Fruit fly (Drosophila melanogaster) whole organism, embryonic: Measurements from ENCODE around the gene CG34425.

Experiments used
- CG10543 ChIP-seq: fragments of 200-800 bp; sonication (Bioruptor generic); optimal IDR thresholded peaks from 3 replicates; lab custom pipeline; 2017; ENCODE audit warnings: missing biosample characterization, mild to moderate bottlenecking, missing genetic modification characterization, moderate library complexity
- CG12071 ChIP-seq: fragments of 200-800 bp; sonication (Bioruptor generic); optimal IDR thresholded peaks from 3 replicates; lab custom pipeline; 2018; ENCODE audit warnings: missing biosample characterization, mild to moderate bottlenecking, missing genetic modification characterization
- CG1233 ChIP-seq: fragments of 200-800 bp; sonication (Bioruptor generic); optimal IDR thresholded peaks from 4 replicates; lab custom pipeline; 2018; ENCODE audit warnings: missing biosample characterization, mild to moderate bottlenecking, missing genetic modification characterization
- CG12391 ChIP-seq: fragments of 200-800 bp; sonication (Bioruptor generic); optimal IDR thresholded peaks from 3 replicates; lab custom pipeline; 2018; ENCODE audit warnings: missing biosample characterization, mild to moderate bottlenecking, missing genetic modification characterization, moderate library complexity
- CG13296 ChIP-seq: fragments of 200-800 bp; sonication (Bioruptor generic); optimal IDR thresholded peaks from 3 replicates; lab custom pipeline; 2018; ENCODE audit warnings: missing biosample characterization, mild to moderate bottlenecking, missing genetic modification characterization
- CG1529 ChIP-seq: fragments of 200-800 bp; sonication (Bioruptor generic); optimal IDR thresholded peaks from 3 replicates; lab custom pipeline; 2018; ENCODE audit warnings: missing biosample characterization, missing genetic modification characterization
- CG17186 ChIP-seq: fragments of 200-800 bp; sonication (Bioruptor generic); optimal IDR thresholded peaks from 3 replicates; lab custom pipeline; 2017; ENCODE audit warnings: missing biosample characterization, missing genetic modification reagents, missing genetic modification characterization
- CG17359 ChIP-seq: fragments of 200-800 bp; sonication (Bioruptor generic); optimal IDR thresholded peaks from 3 replicates; lab custom pipeline; 2018; ENCODE audit warnings: missing biosample characterization, mild to moderate bottlenecking, missing genetic modification characterization, moderate library complexity
- CG1832 ChIP-seq: fragments of 200-800 bp; sonication (Bioruptor generic); optimal IDR thresholded peaks from 2 replicates; lab custom pipeline; 2017; ENCODE audit warnings: missing biosample characterization, mild to moderate bottlenecking, missing genetic modification characterization, inconsistent platforms
- CG18619 ChIP-seq: fragments of 200-800 bp; sonication (Bioruptor generic); optimal IDR thresholded peaks from 3 replicates; lab custom pipeline; 2017; ENCODE audit warnings: missing biosample characterization, mild to moderate bottlenecking, missing genetic modification characterization
- CG34422 ChIP-seq: fragments of 200-800 bp; sonication (Bioruptor generic); IDR thresholded peaks from 3 replicates; pipeline ENCODE4 v1.3.6; 2022; ENCODE audit warnings: missing biosample characterization, missing genetic modification characterization
- CG3726 ChIP-seq: fragments of 200-800 bp; sonication (Bioruptor generic); IDR thresholded peaks from 3 replicates; pipeline ENCODE4, ENCODE4 v1.3.6; 2022; ENCODE audit warnings: missing biosample characterization, missing genetic modification characterization
- CG3995 ChIP-seq: fragments of 200-800 bp; sonication (Bioruptor generic); optimal IDR thresholded peaks from 3 replicates; lab custom pipeline; 2016; ENCODE audit warnings: missing biosample characterization, missing genetic modification characterization
- CG4404 ChIP-seq: fragments of 200-800 bp; sonication (Bioruptor generic); IDR thresholded peaks from 2 replicates; pipeline ENCODE4 v1.3.6; 2022; ENCODE audit warnings: missing biosample characterization, missing genetic modification characterization
- CG4730 ChIP-seq: fragments of 200-800 bp; sonication (Bioruptor generic); IDR thresholded peaks from 2 replicates; pipeline ENCODE4 v1.3.6; 2022; ENCODE audit warnings: missing biosample characterization, missing genetic modification characterization
- Deaf1 ChIP-seq: fragments of 200-800 bp; optimal IDR thresholded peaks from 3 replicates; lab custom pipeline; 2019; ENCODE audit warnings: missing biosample characterization, mild to moderate bottlenecking, missing genetic modification characterization, moderate library complexity
- Dip3 ChIP-seq: fragments of 200-800 bp; sonication (Bioruptor generic); optimal IDR thresholded peaks from 3 replicates; lab custom pipeline; 2016; ENCODE audit warnings: missing biosample characterization, missing genetic modification characterization
- Gsc ChIP-seq: fragments of 200-800 bp; sonication (Bioruptor generic); IDR thresholded peaks from 2 replicates; pipeline ENCODE4 v1.3.6; 2022; ENCODE audit warnings: missing biosample characterization, missing genetic modification characterization
- Lhr ChIP-seq: fragments of 200-800 bp; sonication (Bioruptor generic); optimal IDR thresholded peaks from 3 replicates; lab custom pipeline; 2017; ENCODE audit warnings: mild to moderate bottlenecking, missing biosample characterization, missing genetic modification reagents, missing genetic modification characterization
- Taf1 ChIP-seq: fragments of 200-800 bp; sonication (Bioruptor generic); IDR thresholded peaks from 2 replicates; pipeline ENCODE4 v1.3.6; 2022; ENCODE audit warnings: missing biosample characterization, missing genetic modification characterization
- ab ChIP-seq: fragments of 200-800 bp; sonication (Bioruptor generic); optimal IDR thresholded peaks from 2 replicates; lab custom pipeline; 2016; ENCODE audit warnings: missing biosample characterization, missing genetic modification characterization
- aop ChIP-seq: fragments of 200-800 bp; sonication (Bioruptor generic); IDR thresholded peaks from 2 replicates; pipeline ENCODE4 v1.3.6; 2022; ENCODE audit warnings: missing biosample characterization, missing genetic modification characterization
- bab2 ChIP-seq: fragments of 200-800 bp; sonication (Bioruptor generic); optimal IDR thresholded peaks from 2 replicates; lab custom pipeline; 2016; ENCODE audit warnings: missing biosample characterization, missing genetic modification characterization
- crol ChIP-seq: fragments of 200-800 bp; sonication (Bioruptor generic); IDR thresholded peaks from 2 replicates; pipeline ENCODE4 v1.3.6; 2022; ENCODE audit warnings: missing biosample characterization, missing genetic modification characterization
- dan ChIP-seq: fragments of 200-800 bp; sonication (Bioruptor generic); IDR thresholded peaks from 2 replicates; pipeline ENCODE4 v1.3.6; 2022; ENCODE audit warnings: missing biosample characterization, missing genetic modification characterization
- emc ChIP-seq: fragments of 200-800 bp; sonication (Bioruptor generic); optimal IDR thresholded peaks from 2 replicates; lab custom pipeline; 2016; ENCODE audit warnings: missing biosample characterization, missing genetic modification characterization
- en ChIP-seq: fragments of 200-800 bp; sonication (Bioruptor generic); optimal IDR thresholded peaks from 2 replicates; lab custom pipeline; 2016; ENCODE audit warnings: missing biosample characterization, missing genetic modification characterization
- exex ChIP-seq: fragments of 200-800 bp; sonication (Bioruptor generic); optimal IDR thresholded peaks from 4 replicates; lab custom pipeline; 2018; ENCODE audit warnings: missing biosample characterization, mild to moderate bottlenecking, missing genetic modification characterization, moderate library complexity
- eyg ChIP-seq: fragments of 200-800 bp; sonication (Bioruptor generic); optimal IDR thresholded peaks from 3 replicates; lab custom pipeline; 2016; ENCODE audit warnings: missing biosample characterization, missing genetic modification characterization
- fd102C ChIP-seq: fragments of 200-800 bp; sonication (Bioruptor generic); optimal IDR thresholded peaks from 2 replicates; lab custom pipeline; 2018; ENCODE audit warnings: missing biosample characterization, mild to moderate bottlenecking, missing genetic modification characterization, moderate library complexity
- fd64A ChIP-seq: fragments of 200-800 bp; sonication (Bioruptor generic); optimal IDR thresholded peaks from 3 replicates; lab custom pipeline; 2018; ENCODE audit warnings: missing biosample characterization, mild to moderate bottlenecking, missing genetic modification characterization
- gcm2 ChIP-seq: fragments of 200-800 bp; sonication (Bioruptor generic); optimal IDR thresholded peaks from 2 replicates; lab custom pipeline; 2016; ENCODE audit warnings: missing biosample characterization, missing genetic modification characterization
- h ChIP-seq: fragments of >200 bp; optimal IDR thresholded peaks from 2 replicates; lab custom pipeline; 2017
- her ChIP-seq: fragments of 200-800 bp; sonication (Bioruptor generic); optimal IDR thresholded peaks from 2 replicates; lab custom pipeline; 2016; ENCODE audit warnings: missing biosample characterization, missing genetic modification characterization
- hth ChIP-seq: fragments of >200 bp; optimal IDR thresholded peaks from 2 replicates; lab custom pipeline; 2017; ENCODE audit warnings: inconsistent platforms
- klu ChIP-seq: fragments of 200-800 bp; sonication (Bioruptor generic); IDR thresholded peaks from 2 replicates; pipeline ENCODE4 v1.3.6; 2022; ENCODE audit warnings: missing biosample characterization, missing genetic modification characterization
- kni ChIP-seq: fragments of 200-800 bp; sonication (Bioruptor generic); optimal IDR thresholded peaks from 3 replicates; lab custom pipeline; 2017; ENCODE audit warnings: mild to moderate bottlenecking, missing biosample characterization, missing genetic modification reagents, missing genetic modification characterization
- lola ChIP-seq, 3 experiments: fragments of >200 bp in 2 of 3; fragments of 200-800 bp in 1 of 3; sonication (Bioruptor generic) in 1 of 3; optimal IDR thresholded peaks; 2 replicates each; lab custom pipeline; 2017 to 2019; ENCODE audit warnings: missing biosample characterization in 3 of 3, missing genetic modification characterization in 3 of 3, mild to moderate bottlenecking in 1 of 3, moderate library complexity in 1 of 3
- maf-S ChIP-seq: fragments of 200-800 bp; sonication (Bioruptor generic); optimal IDR thresholded peaks from 2 replicates; lab custom pipeline; 2016; ENCODE audit warnings: missing biosample characterization, missing genetic modification characterization
- nau ChIP-seq: fragments of 200-800 bp; sonication (Bioruptor generic); optimal IDR thresholded peaks from 3 replicates; lab custom pipeline; 2017; ENCODE audit warnings: missing biosample characterization, mild to moderate bottlenecking, missing genetic modification characterization, missing genetic modification reagents
- repo ChIP-seq: fragments of 200-800 bp; sonication (Bioruptor generic); optimal IDR thresholded peaks from 2 replicates; lab custom pipeline; 2016; ENCODE audit warnings: missing biosample characterization, missing genetic modification characterization
- sim ChIP-seq: fragments of 200-800 bp; sonication (Bioruptor generic); IDR thresholded peaks from 2 replicates; pipeline ENCODE4 v1.3.6; 2022; ENCODE audit warnings: missing biosample characterization, missing genetic modification characterization
- slp2 ChIP-seq: fragments of 200-800 bp; sonication (Bioruptor generic); optimal IDR thresholded peaks from 2 replicates; lab custom pipeline; 2016; ENCODE audit warnings: missing biosample characterization, missing genetic modification characterization
- sna ChIP-seq: fragments of 200-800 bp; sonication (Bioruptor generic); IDR thresholded peaks from 2 replicates; pipeline ENCODE4 v1.3.6; 2022; ENCODE audit warnings: missing biosample characterization, missing genetic modification characterization; ENCODE audit not compliant: partially characterized antibody
- ssp ChIP-seq: fragments of 200-800 bp; sonication (Bioruptor generic); IDR thresholded peaks from 2 replicates; pipeline ENCODE4 v1.3.6; 2022; ENCODE audit warnings: missing biosample characterization, missing genetic modification characterization
- tgo ChIP-seq: fragments of 200-800 bp; sonication (Bioruptor generic); IDR thresholded peaks from 3 replicates; pipeline ENCODE4 v1.3.6; 2022; ENCODE audit warnings: missing biosample characterization, missing genetic modification characterization
- tll ChIP-seq, 2 experiments: fragments of 200-800 bp in 1 of 2; fragments of >200 bp in 1 of 2; sonication (Bioruptor generic) in 1 of 2; optimal IDR thresholded peaks; 2 replicates each; lab custom pipeline; 2017 to 2019; ENCODE audit warnings: missing biosample characterization in 2 of 2, missing genetic modification characterization in 2 of 2, mild to moderate bottlenecking in 1 of 2, moderate library complexity in 1 of 2
- zen ChIP-seq: fragments of 200-800 bp; sonication (Bioruptor generic); optimal IDR thresholded peaks from 3 replicates; lab custom pipeline; 2018; ENCODE audit warnings: missing biosample characterization, mild to moderate bottlenecking, missing genetic modification characterization, moderate library complexity
- zf30C ChIP-seq: fragments of 200-800 bp; sonication (Bioruptor generic); optimal IDR thresholded peaks from 3 replicates; lab custom pipeline; 2018; ENCODE audit warnings: missing biosample characterization, mild to moderate bottlenecking, missing genetic modification characterization

Gene CG34425

DNA sequence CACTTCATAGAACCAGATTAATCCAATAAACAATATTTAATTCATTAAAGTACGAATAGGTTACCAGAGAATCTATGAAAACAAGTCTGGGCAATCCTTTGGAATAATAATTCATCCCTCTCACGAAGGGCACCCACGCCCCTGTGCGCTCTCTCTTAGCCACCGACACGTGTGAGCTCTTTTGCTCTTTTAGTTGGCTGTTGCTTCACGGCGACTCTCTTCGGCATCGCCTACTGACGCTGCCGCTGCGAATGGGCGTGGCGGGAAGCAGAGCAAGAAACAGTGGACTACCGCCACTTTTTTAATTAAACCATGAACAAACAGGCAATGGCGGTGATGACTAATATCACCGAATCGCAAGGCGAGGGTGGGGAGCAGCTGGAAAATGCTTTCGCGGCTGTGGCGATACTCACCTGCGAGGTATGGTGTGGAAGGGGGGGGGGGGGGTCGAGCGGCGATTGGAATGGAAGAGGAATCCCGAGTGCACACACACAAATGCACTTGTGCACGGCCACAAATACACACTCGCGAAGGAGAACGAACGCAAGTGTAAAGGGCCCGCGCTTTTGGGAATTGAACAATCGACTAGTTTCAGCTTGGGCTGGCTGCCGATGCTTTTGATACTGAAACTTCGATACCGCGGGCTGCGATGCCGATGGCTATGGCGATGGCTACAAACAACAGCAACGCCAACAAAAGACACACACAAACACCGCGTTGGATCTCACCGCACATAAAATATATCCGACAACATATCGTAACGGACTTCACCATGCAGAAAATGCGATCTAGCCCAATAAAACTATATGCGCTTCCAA, 27.7 kb downstream of the CG34425 start (continued):
- peak; percentile 53 for TF ChIP-seq Lhr
- peak; percentile 90 for TF ChIP-seq Deaf1 (tag; lab: Kevin White, UChicago)
- TF ChIP-seq bab2 (GFP tag; lab: Kevin White, UChicago) = peak; percentile 90
- no peak for TF ChIP-seq fd102C (GFP tag; lab: Kevin White, UChicago)
- no peak for TF ChIP-seq dan (GFP tag; lab: Robert Waterston, UW)
- peak; percentile 12; the same call in 1 of the 2 replicates for TF ChIP-seq CG4404 (GFP tag; lab: Robert Waterston, UW)
- peak; percentile 89 for TF ChIP-seq eyg (GFP tag; lab: Kevin White, UChicago)
- TF ChIP-seq kni = peak; percentile 94
- peak in 1 of 3 experiments; percentile 60 for TF ChIP-seq lola (GFP tag; optimal IDR thresholded peaks at IDR 0.05; lab: Kevin White, UChicago)
- TF ChIP-seq gcm2 = peak; percentile 82
- peak; percentile 37 for TF ChIP-seq CG3995 (GFP tag; lab: Kevin White, UChicago)
- TF ChIP-seq CG34422 (GFP tag; lab: Robert Waterston, UW) = peak; percentile 89
- TF ChIP-seq CG1832 (GFP tag; lab: Kevin White, UChicago) = no peak
- TF ChIP-seq CG3726 = peak; percentile 82
- peak; percentile 79 for TF ChIP-seq slp2
- TF ChIP-seq Dip3 (GFP tag; lab: Kevin White, UChicago) = peak; percentile 86
- 0 out of 2 replicates have a peak, but pooled peaks have one; percentile 52 for TF ChIP-seq sim
- peak; percentile 83 for TF ChIP-seq CG13296 (GFP tag; lab: Kevin White, UChicago)
- TF ChIP-seq emc = peak; percentile 54
- TF ChIP-seq tgo (GFP tag; lab: Robert Waterston, UW) = peak; percentile 88
- peak; percentile 97 for TF ChIP-seq crol (GFP tag; lab: Robert Waterston, UW)
- peak; percentile 73 for TF ChIP-seq en (GFP tag; lab: Kevin White, UChicago)
- no peak for TF ChIP-seq zf30C (GFP tag; lab: Kevin White, UChicago)
- 0 out of 2 replicates have a peak, but pooled peaks have one; percentile 39 for TF ChIP-seq klu (GFP tag; lab: Robert Waterston, UW)
- TF ChIP-seq CG12071 (GFP tag; lab: Kevin White, UChicago) = peak; percentile 89
- peak; percentile 84 for TF ChIP-seq CG12391
- TF ChIP-seq hth = no peak
- TF ChIP-seq ab (GFP tag; lab: Kevin White, UChicago) = peak; percentile 66
- TF ChIP-seq CG4730 (GFP tag; lab: Robert Waterston, UW) = peak; percentile 78
- TF ChIP-seq CG1529 (GFP tag; lab: Kevin White, UChicago) = peak; percentile 80
- 0 out of 2 replicates have a peak, but pooled peaks have one; percentile 37 for TF ChIP-seq sna (GFP tag; lab: Robert Waterston, UW)
- TF ChIP-seq aop (GFP tag; lab: Robert Waterston, UW) = peak; percentile 65; the same call in 1 of the 2 replicates
- TF ChIP-seq maf-S (GFP tag; lab: Kevin White, UChicago) = peak; percentile 72
- no peak for TF ChIP-seq Gsc
- peak; percentile 42 for TF ChIP-seq exex (tag; lab: Kevin White, UChicago)
- TF ChIP-seq CG17359 (tag; lab: Kevin White, UChicago) = peak; percentile 90
- peak; percentile 37 for TF ChIP-seq zen (tag; lab: Kevin White, UChicago)
- TF ChIP-seq CG18619 (GFP tag; lab: Kevin White, UChicago) = peak; percentile 81
- TF ChIP-seq CG1233 = peak; percentile 64
- no peak for TF ChIP-seq CG17186 (GFP tag; lab: Kevin White, UChicago)
- TF ChIP-seq nau (GFP tag; lab: Kevin White, UChicago) = peak; percentile 84
- TF ChIP-seq tll (GFP tag; optimal IDR thresholded peaks at IDR 0.05; lab: Kevin White, UChicago) = no peak
- TF ChIP-seq her (GFP tag; lab: Kevin White, UChicago) = peak; percentile 84
- peak; percentile 46 for TF ChIP-seq fd64A
- TF ChIP-seq h = no peak
- TF ChIP-seq repo (GFP tag; lab: Kevin White, UChicago) = peak; percentile 62
- peak; percentile 80 for TF ChIP-seq Taf1 (GFP tag; lab: Robert Waterston, UW)
- TF ChIP-seq CG10543 (GFP tag; lab: Kevin White, UChicago) = peak; percentile 75
- peak; percentile 47; the same call in 1 of the 2 replicates for TF ChIP-seq ssp
